Fruit fly (Drosophila melanogaster) whole organism, wandering third instar larva: ENCODE measurements around the gene CG11403.

Experiments
- CG32264 ChIP-seq: fragments of 200-800 bp; sonication (Bioruptor generic); optimal IDR thresholded peaks from 2 replicates; lab custom pipeline; 2016; ENCODE audit warnings: missing biosample characterization, missing genetic modification characterization
- CG9705 ChIP-seq: fragments of 200-800 bp; sonication (Bioruptor generic); optimal IDR thresholded peaks from 2 replicates; lab custom pipeline; 2018; ENCODE audit warnings: missing biosample characterization, mild to moderate bottlenecking, missing genetic modification characterization
- CrebA ChIP-seq: fragments of 200-800 bp; sonication (Bioruptor generic); optimal IDR thresholded peaks from 2 replicates; lab custom pipeline; 2016; ENCODE audit warnings: missing biosample characterization, mild to moderate bottlenecking, missing genetic modification characterization, borderline replicate concordance
- Dfd ChIP-seq: fragments of >200 bp; optimal IDR thresholded peaks from 2 replicates; lab custom pipeline; 2017; ENCODE audit warnings: missing biosample characterization, missing genetic modification characterization
- Dif ChIP-seq: fragments of 200-275, 200-300 bp; sonication (Bioruptor generic); optimal IDR thresholded peaks from 2 replicates; lab custom pipeline; 2018; ENCODE audit warnings: missing biosample characterization, missing genetic modification characterization; ENCODE audit not compliant: partially characterized antibody
- GATAd ChIP-seq: sonication (Bioruptor generic); optimal IDR thresholded peaks from 2 replicates; lab custom pipeline; 2016; ENCODE audit warnings: missing biosample characterization, missing genetic modification characterization
- HLH106 ChIP-seq: fragments of 200-800 bp; optimal IDR thresholded peaks from 3 replicates; lab custom pipeline; 2019; ENCODE audit warnings: missing biosample characterization, mild to moderate bottlenecking, missing genetic modification characterization, moderate library complexity
- Hnf4 ChIP-seq: fragments of 200-800 bp; sonication (Bioruptor generic); optimal IDR thresholded peaks from 2 replicates; lab custom pipeline; 2016; ENCODE audit warnings: missing biosample characterization, mild to moderate bottlenecking, missing genetic modification characterization
- Hr78 ChIP-seq: fragments of >200 bp; optimal IDR thresholded peaks from 2 replicates; lab custom pipeline; 2017; ENCODE audit warnings: missing biosample characterization, missing genetic modification characterization
- Jra ChIP-seq: sonication (Bioruptor generic); optimal IDR thresholded peaks from 2 replicates; lab custom pipeline; 2016; ENCODE audit warnings: missing biosample characterization, missing genetic modification characterization
- Mio ChIP-seq: sonication (Bioruptor generic); optimal IDR thresholded peaks from 2 replicates; lab custom pipeline; 2016; ENCODE audit warnings: missing biosample characterization, missing genetic modification characterization
- Myc ChIP-seq: fragments of >200 bp; optimal IDR thresholded peaks from 2 replicates; lab custom pipeline; 2017
- N ChIP-seq: fragments of >200 bp; optimal IDR thresholded peaks from 2 replicates; lab custom pipeline; 2018; ENCODE audit warnings: missing biosample characterization, missing external identifiers, missing genetic modification characterization
- OdsH ChIP-seq: fragments of 200-800 bp; sonication (Bioruptor generic); optimal IDR thresholded peaks from 2 replicates; lab custom pipeline; 2016; ENCODE audit warnings: missing biosample characterization, mild to moderate bottlenecking, missing genetic modification characterization
- Rel ChIP-seq, 2 experiments: fragments of 200-800 bp; sonication (Bioruptor generic) in 1 of 2; optimal IDR thresholded peaks; 2 replicates in 1 of 2; 3 replicates in 1 of 2; lab custom pipeline; 2016 to 2019; ENCODE audit warnings: mild to moderate bottlenecking in 2 of 2, missing biosample characterization in 2 of 2, missing genetic modification characterization in 2 of 2, moderate library complexity in 1 of 2
- Sp1 ChIP-seq: fragments of 200-800 bp; sonication (Bioruptor generic); optimal IDR thresholded peaks from 3 replicates; lab custom pipeline; 2019; ENCODE audit warnings: missing biosample characterization, mild to moderate bottlenecking, missing genetic modification characterization, moderate library complexity
- Vsx2 ChIP-seq: fragments of 200-300, 225-300 bp; sonication (Bioruptor generic); optimal IDR thresholded peaks from 2 replicates; lab custom pipeline; 2018; ENCODE audit warnings: missing biosample characterization, missing genetic modification characterization; ENCODE audit not compliant: partially characterized antibody
- br ChIP-seq: fragments of 200-800 bp; sonication (Bioruptor generic); optimal IDR thresholded peaks from 2 replicates; lab custom pipeline; 2016; ENCODE audit warnings: missing biosample characterization, missing genetic modification characterization
- brk ChIP-seq: fragments of 200-800 bp; sonication (Bioruptor generic); optimal IDR thresholded peaks from 2 replicates; lab custom pipeline; 2016; ENCODE audit warnings: missing biosample characterization, mild to moderate bottlenecking, missing genetic modification characterization
- dl ChIP-seq, 2 experiments: fragments of 175-275, 200-275 bp in 1 of 2; fragments of 200-275 bp in 1 of 2; sonication (Bioruptor generic); optimal IDR thresholded peaks; lab custom pipeline; 2018; ENCODE audit warnings: mild to moderate bottlenecking in 2 of 2, missing biosample characterization in 2 of 2, missing genetic modification characterization in 2 of 2, moderate library complexity in 2 of 2; ENCODE audit not compliant: partially characterized antibody in 2 of 2, insufficient read depth in 1 of 2
- dmrt93B ChIP-seq: fragments of 200-800 bp; sonication (Bioruptor generic); optimal IDR thresholded peaks from 2 replicates; lab custom pipeline; 2018; ENCODE audit warnings: missing biosample characterization, mild to moderate bottlenecking, missing genetic modification characterization
- dsf ChIP-seq: sonication (Bioruptor generic); optimal IDR thresholded peaks from 2 replicates; lab custom pipeline; 2016; ENCODE audit warnings: missing biosample characterization, missing genetic modification characterization, borderline replicate concordance
- ey ChIP-seq: fragments of 200-800 bp; sonication (Bioruptor generic); optimal IDR thresholded peaks from 2 replicates; lab custom pipeline; 2016; ENCODE audit warnings: missing biosample characterization, missing genetic modification characterization
- foxo ChIP-seq, 2 experiments: fragments of 200-800 bp; sonication (Bioruptor generic); optimal IDR thresholded peaks; 2 replicates in 1 of 2; 3 replicates in 1 of 2; lab custom pipeline; 2016 to 2017; ENCODE audit warnings: missing biosample characterization in 2 of 2, missing genetic modification characterization in 2 of 2
- fru ChIP-seq: fragments of 200-800 bp; sonication (Bioruptor generic); optimal IDR thresholded peaks from 3 replicates; lab custom pipeline; 2016; ENCODE audit warnings: missing biosample characterization, mild to moderate bottlenecking, missing genetic modification characterization
- h ChIP-seq: fragments of 200-800 bp; sonication (Bioruptor generic); optimal IDR thresholded peaks from 3 replicates; lab custom pipeline; 2016; ENCODE audit warnings: missing biosample characterization, mild to moderate bottlenecking, missing genetic modification characterization
- lola ChIP-seq: fragments of >200 bp; optimal IDR thresholded peaks from 2 replicates; lab custom pipeline; 2017; ENCODE audit warnings: missing biosample characterization, missing genetic modification characterization
- psq ChIP-seq: fragments of 200-800 bp; sonication (Bioruptor generic); optimal IDR thresholded peaks from 3 replicates; lab custom pipeline; 2017; ENCODE audit warnings: missing biosample characterization, mild to moderate bottlenecking, missing genetic modification characterization, moderate library complexity
- rgr ChIP-seq: fragments of 200-800 bp; sonication (Bioruptor generic); optimal IDR thresholded peaks from 3 replicates; lab custom pipeline; 2016; ENCODE audit warnings: missing biosample characterization, mild to moderate bottlenecking, missing genetic modification characterization
- sage ChIP-seq: fragments of 200-800 bp; sonication (Bioruptor generic); optimal IDR thresholded peaks from 2 replicates; lab custom pipeline; 2016; ENCODE audit warnings: missing biosample characterization, mild to moderate bottlenecking, missing genetic modification characterization
- sv ChIP-seq: fragments of 200-800 bp; sonication (Bioruptor generic); optimal IDR thresholded peaks from 3 replicates; lab custom pipeline; 2016; ENCODE audit warnings: missing biosample characterization, missing genetic modification characterization
- tai ChIP-seq: sonication (Bioruptor generic); optimal IDR thresholded peaks from 2 replicates; lab custom pipeline; 2016; ENCODE audit warnings: missing biosample characterization, missing genetic modification characterization
- woc ChIP-seq: sonication (Bioruptor generic); optimal IDR thresholded peaks from 2 replicates; lab custom pipeline; 2016; ENCODE audit warnings: missing biosample characterization, mild to moderate bottlenecking, missing genetic modification characterization

CG11403 gene

dm6 chrX:1277528-1277883 is 37.8 kb upstream of the CG11403 start:
- no peak for TF ChIP-seq ey (GFP tag; lab: Kevin White, UChicago)
- no peak for TF ChIP-seq CrebA (GFP tag; lab: Kevin White, UChicago)

dm6 chrX:1276757-1277527 is 37.3 kb upstream of the CG11403 start:
- TF ChIP-seq CG32264 (GFP tag; lab: Kevin White, UChicago) (peak; percentile 79), psq (peak; percentile 82), Hr78 (GFP tag; lab: Kevin White, UChicago) (no peak), brk (no peak), Mio (GFP tag; lab: Kevin White, UChicago) (no peak), Rel (GFP tag; optimal IDR thresholded peaks at IDR 0.05; lab: Kevin White, UChicago) (peak; percentile 68), Rel (tag; optimal IDR thresholded peaks at IDR 0.05; lab: Kevin White, UChicago) (peak; percentile 37), Myc (no peak), dl (GFP tag; optimal IDR thresholded peaks at IDR 0.05; lab: Kevin White, UChicago; ENCODE audit: insufficient read depth in 1 of 2, partially characterized antibody in 2 of 2) (peak in 1 of 2 experiments; percentile 43), HLH106 (peak; percentile 89), lola (no peak), fru (GFP tag; lab: Kevin White, UChicago) (peak; percentile 95), dmrt93B (GFP tag; lab: Kevin White, UChicago) (peak; percentile 91), OdsH (GFP tag; lab: Kevin White, UChicago) (peak; percentile 91), Sp1 (GFP tag; lab: Kevin White, UChicago) (peak; percentile 87), N (no peak), sv (GFP tag; lab: Kevin White, UChicago) (peak; percentile 79), Jra (GFP tag; lab: Kevin White, UChicago) (peak; percentile 65), tai (GFP tag; lab: Kevin White, UChicago) (peak; percentile 79), dsf (GFP tag; lab: Kevin White, UChicago) (peak; percentile 36), sage (peak; percentile 75), foxo (GFP tag; optimal IDR thresholded peaks at IDR 0.05; lab: Kevin White, UChicago) (peak in 1 of 2 experiments; percentile 94), Vsx2 (GFP tag; lab: Kevin White, UChicago) (peak; percentile 75), Hnf4 (GFP tag; lab: Kevin White, UChicago) (peak; percentile 90), br (GFP tag; lab: Kevin White, UChicago) (peak; percentile 89), rgr (peak; percentile 94), GATAd (GFP tag; lab: Kevin White, UChicago) (peak; percentile 49), CrebA (GFP tag; lab: Kevin White, UChicago) (no peak), woc (GFP tag; lab: Kevin White, UChicago) (peak; percentile 72), CG9705 (GFP tag; lab: Kevin White, UChicago) (peak; percentile 41), Dfd (GFP tag; lab: Kevin White, UChicago) (no peak), Dif (GFP tag; lab: Kevin White, UChicago) (peak; percentile 41), ey (GFP tag; lab: Kevin White, UChicago) (peak; percentile 95), h (GFP tag; lab: Kevin White, UChicago) (peak; percentile 94)

- TF ChIP-seq sage: no peak
- TF ChIP-seq brk: no peak
- peak; percentile 46 to 84 for TF ChIP-seq dl (GFP tag; optimal IDR thresholded peaks at IDR 0.05; lab: Kevin White, UChicago; ENCODE audit: insufficient read depth in 1 of 2, partially characterized antibody in 2 of 2)
- TF ChIP-seq Dif (GFP tag; lab: Kevin White, UChicago): peak; percentile 90
- peak in 1 of 2 experiments; percentile 34 for TF ChIP-seq foxo (GFP tag; optimal IDR thresholded peaks at IDR 0.05; lab: Kevin White, UChicago)
- TF ChIP-seq Rel (GFP tag; optimal IDR thresholded peaks at IDR 0.05; lab: Kevin White, UChicago): no peak
- TF ChIP-seq Rel (tag; optimal IDR thresholded peaks at IDR 0.05; lab: Kevin White, UChicago): peak; percentile 12
- peak; percentile 67 for TF ChIP-seq CrebA (GFP tag; lab: Kevin White, UChicago)
Observed at dm6 chrX:1276047-1276756, 36.5 kb upstream of the CG11403 start.
